Fruit fly (Drosophila melanogaster) S2 (cell line): ENCODE measurements around the gene sog.

Experiments used
- CG8478 ChIP-seq: fragments of >200 bp; optimal IDR thresholded peaks from 2 replicates; lab custom pipeline; 2018
- CTCF ChIP-seq, 2 experiments: fragments of >200 bp; optimal IDR thresholded peaks; 2 replicates each; lab custom pipeline; 2018

DNA sequence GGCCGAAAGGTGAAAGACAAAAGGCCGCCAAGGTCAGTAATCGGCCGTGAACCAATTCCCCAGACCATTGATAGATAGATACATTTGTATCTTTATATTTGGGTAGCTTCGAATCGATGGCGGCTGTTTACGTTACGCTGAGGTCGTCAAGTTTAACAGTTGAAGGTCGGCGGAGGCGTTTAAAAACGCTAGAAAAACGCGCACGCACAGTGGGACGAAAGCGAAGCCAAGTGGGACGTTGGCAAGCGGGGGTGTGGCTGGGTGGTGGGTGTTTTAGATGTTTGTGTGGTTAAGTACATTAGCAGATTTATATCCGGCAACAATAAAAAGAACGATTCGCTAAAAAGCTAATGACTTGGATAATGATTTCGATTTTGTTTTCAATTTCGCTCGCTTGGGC is 10.0 kb upstream of the sog start:
- TF ChIP-seq CG8478 (lab: Kevin White, UChicago) (no peak), CTCF (optimal IDR thresholded peaks at IDR 0.05; lab: Kevin White, UChicago) (no peak)
